Fruit fly (Drosophila melanogaster) whole organism, wandering third instar larva: ENCODE results near the gene AgmNAT.

Experiments
- Abd-B ChIP-seq: fragments of >200 bp; optimal IDR thresholded peaks from 2 replicates; lab custom pipeline; 2017; ENCODE audit warnings: missing biosample characterization, missing genetic modification characterization
- Dfd ChIP-seq: fragments of >200 bp; optimal IDR thresholded peaks from 2 replicates; lab custom pipeline; 2017; ENCODE audit warnings: missing biosample characterization, missing genetic modification characterization
- Hnf4 ChIP-seq: fragments of 200-800 bp; sonication (Bioruptor generic); optimal IDR thresholded peaks from 2 replicates; lab custom pipeline; 2016; ENCODE audit warnings: missing biosample characterization, mild to moderate bottlenecking, missing genetic modification characterization
- OdsH ChIP-seq: fragments of 200-800 bp; sonication (Bioruptor generic); optimal IDR thresholded peaks from 2 replicates; lab custom pipeline; 2016; ENCODE audit warnings: missing biosample characterization, mild to moderate bottlenecking, missing genetic modification characterization
- Sp1 ChIP-seq: fragments of 200-800 bp; sonication (Bioruptor generic); optimal IDR thresholded peaks from 3 replicates; lab custom pipeline; 2019; ENCODE audit warnings: missing biosample characterization, mild to moderate bottlenecking, missing genetic modification characterization, moderate library complexity
- br ChIP-seq: fragments of 200-800 bp; sonication (Bioruptor generic); optimal IDR thresholded peaks from 2 replicates; lab custom pipeline; 2016; ENCODE audit warnings: missing biosample characterization, missing genetic modification characterization
- pan ChIP-seq: fragments of >200 bp; optimal IDR thresholded peaks from 2 replicates; lab custom pipeline; 2017
- psq ChIP-seq: fragments of 200-800 bp; sonication (Bioruptor generic); optimal IDR thresholded peaks from 3 replicates; lab custom pipeline; 2017; ENCODE audit warnings: missing biosample characterization, mild to moderate bottlenecking, missing genetic modification characterization, moderate library complexity
- usp ChIP-seq: fragments of >200 bp; optimal IDR thresholded peaks from 2 replicates; lab custom pipeline; 2017; ENCODE audit warnings: missing biosample characterization, missing genetic modification characterization

- TF ChIP-seq Dfd (GFP tag; lab: Kevin White, UChicago) (no peak), OdsH (no peak), psq (no peak), Abd-B (GFP tag; lab: Kevin White, UChicago) (no peak), usp (GFP tag; lab: Kevin White, UChicago) (no peak), Hnf4 (GFP tag; lab: Kevin White, UChicago) (no peak), Sp1 (no peak), br (no peak), pan (lab: Kevin White, UChicago) (no peak)
Measured at dm6 chrX:5781520-5781919, 34.1 kb downstream of the AgmNAT start, which contains the start of gene CG3108.
